Worm (Caenorhabditis elegans) whole organism, L4/young adult: ENCODE data around the gene ser-4.

ENCODE experiments used
- dao-5 ChIP-seq: sonication (generic microtip); optimal IDR thresholded peaks from 2 replicates; lab custom pipeline; 2016; ENCODE audit warnings: missing genotype, missing genetic modification characterization, moderate library complexity, missing compliant biosample characterization
- him-1 ChIP-seq: sonication (generic microtip); optimal IDR thresholded peaks from 2 replicates; lab custom pipeline; 2016; ENCODE audit warnings: missing genotype, missing genetic modification reagents, missing genetic modification characterization, missing compliant biosample characterization

- no peak for TF ChIP-seq him-1
- TF ChIP-seq dao-5 (tag; lab: Kevin White, UChicago): no peak
These were observed 10.2 kb upstream of the ser-4 start for ce11 chrIII:1743081-1743480.
